Worm (Caenorhabditis elegans): Measurements from ENCODE around the gene R151.1.

ce11 chrIII:7253669-7254068 is 37.3 kb downstream of the R151.1 start:
- TF ChIP-seq nhr-237 (tag; optimal IDR thresholded peaks at IDR 0.05) (no peak), mdl-1 (tag; optimal IDR thresholded peaks at IDR 0.05) (no peak), pha-4 (tag; optimal IDR thresholded peaks at IDR 0.05) (no peak), eor-1 (tag; optimal IDR thresholded peaks at IDR 0.05) (no peak), nhr-43 (tag; optimal IDR thresholded peaks at IDR 0.05; ENCODE audit: poor library complexity, severe bottlenecking) (no peak), snpc-4 (tag; optimal IDR thresholded peaks at IDR 0.05) (no peak), nhr-76 (tag; optimal IDR thresholded peaks at IDR 0.05) (no peak)

Data from whole organism, L3 larva.